Worm (Caenorhabditis elegans): ENCODE results near the gene C17C3.15.

- TF ChIP-seq drap-1 (GFP tag; optimal IDR thresholded peaks at IDR 0.05) (no peak), pha-4 (tag; optimal IDR thresholded peaks at IDR 0.05) (no peak), elt-1 (tag; optimal IDR thresholded peaks at IDR 0.05; ENCODE audit: borderline replicate concordance, insufficient read depth) (no peak)
These were observed 16.9 kb upstream of the C17C3.15 start for ce11 chrII:5553531-5553930.
